Fruit fly (Drosophila melanogaster) whole organism, embryonic: Measurements from ENCODE around the gene alien.

Source experiments
- Asciz ChIP-seq: fragments of 200-800 bp; sonication (Bioruptor generic); optimal IDR thresholded peaks from 2 replicates; lab custom pipeline; 2017; ENCODE audit warnings: missing biosample characterization, mild to moderate bottlenecking, missing genetic modification characterization, missing genetic modification reagents
- CG10267 ChIP-seq: fragments of 200-800 bp; sonication (Bioruptor generic); optimal IDR thresholded peaks from 2 replicates; lab custom pipeline; 2018; ENCODE audit warnings: missing biosample characterization, mild to moderate bottlenecking, missing genetic modification characterization, moderate library complexity
- CG12659 ChIP-seq: fragments of 200-800 bp; sonication (Bioruptor generic); optimal IDR thresholded peaks from 3 replicates; lab custom pipeline; 2017; ENCODE audit warnings: mild to moderate bottlenecking, missing biosample characterization, missing genetic modification reagents, missing genetic modification characterization
- CG12769 ChIP-seq: fragments of 200-800 bp; sonication (Bioruptor generic); optimal IDR thresholded peaks from 2 replicates; lab custom pipeline; 2019; ENCODE audit warnings: missing biosample characterization, mild to moderate bottlenecking, missing genetic modification characterization, moderate library complexity
- CG12942 ChIP-seq: fragments of 200-800 bp; sonication (Bioruptor generic); optimal IDR thresholded peaks from 3 replicates; lab custom pipeline; 2016; ENCODE audit warnings: missing biosample characterization, missing genetic modification characterization
- CG14667 ChIP-seq: fragments of 200-800 bp; sonication (Bioruptor generic); IDR thresholded peaks from 2 replicates; pipeline ENCODE4 v1.3.6; 2022; ENCODE audit warnings: missing biosample characterization, missing genetic modification characterization
- CG1832 ChIP-seq: fragments of 200-800 bp; sonication (Bioruptor generic); optimal IDR thresholded peaks from 2 replicates; lab custom pipeline; 2017; ENCODE audit warnings: missing biosample characterization, mild to moderate bottlenecking, missing genetic modification characterization, inconsistent platforms
- CG34422 ChIP-seq: fragments of 200-800 bp; sonication (Bioruptor generic); IDR thresholded peaks from 3 replicates; pipeline ENCODE4 v1.3.6; 2022; ENCODE audit warnings: missing biosample characterization, missing genetic modification characterization
- CG3838 ChIP-seq: fragments of 200-800 bp; sonication (Bioruptor generic); optimal IDR thresholded peaks from 3 replicates; lab custom pipeline; 2016; ENCODE audit warnings: missing biosample characterization, missing genetic modification characterization
- CG43689 ChIP-seq: fragments of 200-800 bp; sonication (Bioruptor generic); IDR thresholded peaks from 2 replicates; pipeline ENCODE4 v1.3.6; 2022; ENCODE audit warnings: missing biosample characterization, missing genetic modification characterization
- CG4617 ChIP-seq: fragments of 200-800 bp; sonication (Bioruptor generic); optimal IDR thresholded peaks from 3 replicates; lab custom pipeline; 2016; ENCODE audit warnings: missing biosample characterization, missing genetic modification characterization, borderline replicate concordance
- CG5180 ChIP-seq: fragments of 200-800 bp; sonication (Bioruptor generic); optimal IDR thresholded peaks from 3 replicates; lab custom pipeline; 2017; ENCODE audit warnings: missing biosample characterization, missing genetic modification characterization, mild to moderate bottlenecking, moderate library complexity, missing genetic modification reagents
- CG9797 ChIP-seq: fragments of 200-800 bp; sonication (Bioruptor generic); optimal IDR thresholded peaks from 3 replicates; lab custom pipeline; 2018; ENCODE audit warnings: missing biosample characterization, mild to moderate bottlenecking, missing genetic modification characterization
- Camta ChIP-seq: fragments of 200-800 bp; sonication (Bioruptor generic); optimal IDR thresholded peaks from 2 replicates; lab custom pipeline; 2016; ENCODE audit warnings: missing biosample characterization, missing genetic modification characterization
- CoRest ChIP-seq: fragments of 200-800 bp; sonication (Bioruptor generic); optimal IDR thresholded peaks from 3 replicates; lab custom pipeline; 2018; ENCODE audit warnings: missing biosample characterization, mild to moderate bottlenecking, missing genetic modification characterization, moderate library complexity
- CrebB ChIP-seq: fragments of 200-800 bp; sonication (Bioruptor generic); optimal IDR thresholded peaks from 3 replicates; lab custom pipeline; 2018; ENCODE audit warnings: missing biosample characterization, mild to moderate bottlenecking, missing genetic modification characterization
- Dip3 ChIP-seq: fragments of 200-800 bp; sonication (Bioruptor generic); optimal IDR thresholded peaks from 3 replicates; lab custom pipeline; 2016; ENCODE audit warnings: missing biosample characterization, missing genetic modification characterization
- Dp ChIP-seq: fragments of 200-800 bp; sonication (Bioruptor generic); optimal IDR thresholded peaks from 2 replicates; lab custom pipeline; 2018; ENCODE audit warnings: missing biosample characterization, mild to moderate bottlenecking, missing genetic modification characterization, moderate library complexity
- Hand ChIP-seq: fragments of 200-800 bp; sonication (Bioruptor generic); optimal IDR thresholded peaks from 2 replicates; lab custom pipeline; 2017; ENCODE audit warnings: mild to moderate bottlenecking, missing biosample characterization, missing genetic modification reagents, missing genetic modification characterization
- Hey ChIP-seq: fragments of 200-800 bp; sonication (Bioruptor generic); optimal IDR thresholded peaks from 3 replicates; lab custom pipeline; 2018; ENCODE audit warnings: missing biosample characterization, mild to moderate bottlenecking, missing genetic modification characterization
- Hr78 ChIP-seq, 2 experiments: fragments of 200-800 bp in 1 of 2; fragments of >200 bp in 1 of 2; sonication (Bioruptor generic) in 1 of 2; optimal IDR thresholded peaks; 2 replicates each; lab custom pipeline; 2017 to 2019; ENCODE audit warnings: missing biosample characterization in 2 of 2, missing genetic modification characterization in 2 of 2, mild to moderate bottlenecking in 1 of 2, moderate library complexity in 1 of 2
- Nf-YA ChIP-seq: fragments of 200-800 bp; sonication (Bioruptor generic); IDR thresholded peaks from 2 replicates; pipeline ENCODE4 v1.3.6; 2022; ENCODE audit warnings: missing biosample characterization, missing genetic modification characterization
- Nf-YC ChIP-seq: fragments of 200-800 bp; optimal IDR thresholded peaks from 3 replicates; lab custom pipeline; 2019; ENCODE audit warnings: missing biosample characterization, mild to moderate bottlenecking, missing genetic modification characterization, moderate library complexity
- NfI ChIP-seq: fragments of 200-800 bp; sonication (Bioruptor generic); optimal IDR thresholded peaks from 3 replicates; lab custom pipeline; 2018; ENCODE audit warnings: missing biosample characterization, mild to moderate bottlenecking, missing genetic modification characterization, moderate library complexity
- Oaz ChIP-seq: fragments of 200-800 bp; sonication (Bioruptor generic); IDR thresholded peaks from 2 replicates; pipeline ENCODE4 v1.3.6; 2022; ENCODE audit warnings: missing biosample characterization, missing genetic modification characterization
- Stat92E ChIP-seq, 3 experiments: fragments of >200 bp in 2 of 3; fragments of 200-800 bp in 1 of 3; sonication (Bioruptor generic) in 1 of 3; optimal IDR thresholded peaks; 2 replicates each; lab custom pipeline; 2017 to 2019; ENCODE audit warnings: missing biosample characterization in 3 of 3, missing genetic modification characterization in 3 of 3, mild to moderate bottlenecking in 1 of 3, moderate library complexity in 1 of 3
- ab ChIP-seq: fragments of 200-800 bp; sonication (Bioruptor generic); optimal IDR thresholded peaks from 2 replicates; lab custom pipeline; 2016; ENCODE audit warnings: missing biosample characterization, missing genetic modification characterization
- al ChIP-seq: fragments of 200-800 bp; sonication (Bioruptor generic); IDR thresholded peaks from 2 replicates; pipeline ENCODE4 v1.3.6; 2022; ENCODE audit warnings: missing biosample characterization, missing genetic modification characterization
- aop ChIP-seq: fragments of 200-800 bp; sonication (Bioruptor generic); IDR thresholded peaks from 2 replicates; pipeline ENCODE4 v1.3.6; 2022; ENCODE audit warnings: missing biosample characterization, missing genetic modification characterization
- bigmax ChIP-seq: fragments of 200-800 bp; sonication (Bioruptor generic); optimal IDR thresholded peaks from 2 replicates; lab custom pipeline; 2018; ENCODE audit warnings: missing biosample characterization, mild to moderate bottlenecking, missing genetic modification characterization
- cad ChIP-seq: fragments of >200 bp; optimal IDR thresholded peaks from 2 replicates; lab custom pipeline; 2017; ENCODE audit warnings: missing biosample characterization, missing genetic modification characterization
- croc ChIP-seq: fragments of 200-800 bp; sonication (Bioruptor generic); conservative IDR thresholded peaks from 3 replicates; pipeline ENCODE4 v1.3.6; 2022; ENCODE audit warnings: missing biosample characterization, missing genetic modification characterization
- dati ChIP-seq: fragments of 200-800 bp; sonication (Bioruptor generic); IDR thresholded peaks from 2 replicates; pipeline ENCODE4 v1.3.6; 2022; ENCODE audit warnings: missing biosample characterization, missing genetic modification characterization
- dimm ChIP-seq: fragments of 200-800 bp; sonication (Bioruptor generic); IDR thresholded peaks from 2 replicates; pipeline ENCODE4 v1.3.6; 2022; ENCODE audit warnings: missing biosample characterization, missing genetic modification characterization
- dpn ChIP-seq, 2 experiments: fragments of 200-800 bp; sonication (Bioruptor generic); optimal IDR thresholded peaks; 3 replicates each; lab custom pipeline; 2016; ENCODE audit warnings: missing biosample characterization in 2 of 2, missing genetic modification characterization in 2 of 2
- dysf ChIP-seq: fragments of 200-800 bp; sonication (Bioruptor generic); IDR thresholded peaks from 3 replicates; pipeline ENCODE4 v1.3.6; 2022; ENCODE audit warnings: missing biosample characterization, missing genetic modification characterization
- esg ChIP-seq: fragments of 200-800 bp; sonication (Bioruptor generic); conservative IDR thresholded peaks from 2 replicates; pipeline ENCODE4 v1.3.6; 2022; ENCODE audit warnings: missing biosample characterization, missing genetic modification characterization
- exex ChIP-seq: fragments of 200-800 bp; sonication (Bioruptor generic); optimal IDR thresholded peaks from 4 replicates; lab custom pipeline; 2018; ENCODE audit warnings: missing biosample characterization, mild to moderate bottlenecking, missing genetic modification characterization, moderate library complexity
- fd3F ChIP-seq: fragments of 200-800 bp; sonication (Bioruptor generic); optimal IDR thresholded peaks from 2 replicates; lab custom pipeline; 2018; ENCODE audit warnings: missing biosample characterization, mild to moderate bottlenecking, missing genetic modification characterization, moderate library complexity
- ham ChIP-seq: fragments of 200-800 bp; sonication (Bioruptor generic); IDR thresholded peaks from 2 replicates; pipeline ENCODE4 v1.3.6; 2022; ENCODE audit warnings: missing biosample characterization, missing genetic modification characterization
- klu ChIP-seq: fragments of 200-800 bp; sonication (Bioruptor generic); IDR thresholded peaks from 2 replicates; pipeline ENCODE4 v1.3.6; 2022; ENCODE audit warnings: missing biosample characterization, missing genetic modification characterization
- luna ChIP-seq: fragments of 200-800 bp; sonication (Bioruptor generic); optimal IDR thresholded peaks from 2 replicates; lab custom pipeline; 2016; ENCODE audit warnings: missing biosample characterization, missing genetic modification characterization
- maf-S ChIP-seq: fragments of 200-800 bp; sonication (Bioruptor generic); optimal IDR thresholded peaks from 2 replicates; lab custom pipeline; 2016; ENCODE audit warnings: missing biosample characterization, missing genetic modification characterization
- nerfin-2 ChIP-seq: fragments of 200-800 bp; sonication (Bioruptor generic); IDR thresholded peaks from 2 replicates; pipeline ENCODE4 v1.3.6; 2022; ENCODE audit warnings: missing biosample characterization, missing genetic modification characterization; ENCODE audit not compliant: partially characterized antibody
- run ChIP-seq: fragments of 200-800 bp; sonication (Bioruptor generic); optimal IDR thresholded peaks from 3 replicates; lab custom pipeline; 2018; ENCODE audit warnings: missing biosample characterization, mild to moderate bottlenecking, missing genetic modification characterization
- sr ChIP-seq: fragments of 200-800 bp; sonication (Bioruptor generic); IDR thresholded peaks from 3 replicates; pipeline ENCODE4 v1.3.6; 2022; ENCODE audit warnings: missing biosample characterization, missing genetic modification characterization
- tna ChIP-seq: fragments of 200-800 bp; sonication (Bioruptor generic); IDR thresholded peaks from 2 replicates; pipeline ENCODE4 v1.3.6; 2022; ENCODE audit warnings: missing biosample characterization, missing genetic modification characterization; ENCODE audit not compliant: partially characterized antibody
- zfh2 ChIP-seq: fragments of 200-800 bp; sonication (Bioruptor generic); optimal IDR thresholded peaks from 2 replicates; lab custom pipeline; 2016; ENCODE audit warnings: missing biosample characterization, missing genetic modification characterization

The alien gene

dm6 chr2L:8951184-8951934 is 45.8 kb downstream of the alien start, which contains the start of gene C1GalTA (continued):
- TF ChIP-seq CG4617 (GFP tag; lab: Kevin White, UChicago) = peak; percentile 81
- peak; percentile 92 for TF ChIP-seq Nf-YC (tag; lab: Kevin White, UChicago)
- TF ChIP-seq luna = no peak
- TF ChIP-seq CoRest (tag; lab: Kevin White, UChicago) = peak; percentile 100
- TF ChIP-seq ab (GFP tag; lab: Kevin White, UChicago) = peak; percentile 22
- peak; percentile 93 for TF ChIP-seq exex (tag; lab: Kevin White, UChicago)
- TF ChIP-seq nerfin-2 = no peak
- TF ChIP-seq CG10267 (tag; lab: Kevin White, UChicago) = peak; percentile 98
- TF ChIP-seq klu (GFP tag; lab: Robert Waterston, UW) = peak; percentile 96
- no peak for TF ChIP-seq aop
- peak; percentile 21 for TF ChIP-seq maf-S (GFP tag; lab: Kevin White, UChicago)
- TF ChIP-seq CG12942 (GFP tag; lab: Kevin White, UChicago) = peak; percentile 92
- TF ChIP-seq CG34422 (GFP tag; lab: Robert Waterston, UW) = peak; percentile 96
- TF ChIP-seq fd3F (GFP tag; lab: Kevin White, UChicago) = peak; percentile 97
- TF ChIP-seq Stat92E (GFP tag; optimal IDR thresholded peaks at IDR 0.05; lab: Kevin White, UChicago) = peak in 1 of 3 experiments; percentile 99
- TF ChIP-seq Camta (GFP tag; lab: Kevin White, UChicago) = peak; percentile 40
- peak; percentile 35 for TF ChIP-seq Dp (GFP tag; lab: Kevin White, UChicago)
- peak; percentile 50 for TF ChIP-seq Dip3 (GFP tag; lab: Kevin White, UChicago)
- TF ChIP-seq dpn (GFP tag; optimal IDR thresholded peaks at IDR 0.05; lab: Kevin White, UChicago) = peak; percentile 68 to 94
- TF ChIP-seq croc (GFP tag; lab: Robert Waterston, UW) = peak; percentile 96
- TF ChIP-seq CG1832 (GFP tag; lab: Kevin White, UChicago) = no peak
- TF ChIP-seq Hey = peak; percentile 77
- peak; percentile 90 for TF ChIP-seq CG5180 (GFP tag; lab: Kevin White, UChicago)
- TF ChIP-seq CG3838 = no peak
- peak; percentile 98 for TF ChIP-seq Hand (GFP tag; lab: Kevin White, UChicago)
- TF ChIP-seq CG9797 (GFP tag; lab: Kevin White, UChicago) = peak; percentile 44
- no peak for TF ChIP-seq sr (GFP tag; lab: Robert Waterston, UW)
- no peak for TF ChIP-seq tna (GFP tag; lab: Robert Waterston, UW)
- peak; percentile 86 for TF ChIP-seq ham (GFP tag; lab: Robert Waterston, UW)
- no peak; the same call in 1 of the 2 replicates for TF ChIP-seq CG43689 (GFP tag; lab: Robert Waterston, UW)
- TF ChIP-seq run (tag; lab: Kevin White, UChicago) = peak; percentile 97
- peak; percentile 98 for TF ChIP-seq dysf (GFP tag; lab: Robert Waterston, UW)
- TF ChIP-seq CrebB = peak; percentile 98
- no peak for TF ChIP-seq bigmax
- TF ChIP-seq cad (GFP tag; lab: Kevin White, UChicago) = no peak
- TF ChIP-seq CG12769 (tag; lab: Kevin White, UChicago) = peak; percentile 61
- TF ChIP-seq dimm (GFP tag; lab: Robert Waterston, UW) = peak; percentile 77
- peak; percentile 89 for TF ChIP-seq Nf-YA (GFP tag; lab: Robert Waterston, UW)
- TF ChIP-seq CG12659 = peak; percentile 99
- peak in 1 of 2 experiments; percentile 94 for TF ChIP-seq Hr78 (GFP tag; optimal IDR thresholded peaks at IDR 0.05; lab: Kevin White, UChicago)
- peak; percentile 92 for TF ChIP-seq NfI (GFP tag; lab: Kevin White, UChicago)
- peak; percentile 73 for TF ChIP-seq zfh2 (GFP tag; lab: Kevin White, UChicago)
- peak; percentile 86 for TF ChIP-seq Oaz (GFP tag; lab: Robert Waterston, UW)
- TF ChIP-seq esg (GFP tag; lab: Robert Waterston, UW) = peak; percentile 92
- peak; percentile 64; the same call in 1 of the 2 replicates for TF ChIP-seq dati
- TF ChIP-seq al (GFP tag; lab: Robert Waterston, UW) = peak; percentile 93
- TF ChIP-seq CG14667 (GFP tag; lab: Robert Waterston, UW) = peak; percentile 94; the same call in 1 of the 2 replicates
- TF ChIP-seq Asciz (GFP tag; lab: Kevin White, UChicago) = peak; percentile 97
